Fruit fly (Drosophila melanogaster) whole organism, embryonic: ENCODE data around the gene RabGGTa.

Experiments used
- Ada2b ChIP-seq: fragments of 200-800 bp; sonication (Bioruptor generic); IDR thresholded peaks from 2 replicates; pipeline ENCODE4 v1.3.6; 2022; ENCODE audit warnings: missing biosample characterization, missing genetic modification characterization
- CG10267 ChIP-seq: fragments of 200-800 bp; sonication (Bioruptor generic); optimal IDR thresholded peaks from 2 replicates; lab custom pipeline; 2018; ENCODE audit warnings: missing biosample characterization, mild to moderate bottlenecking, missing genetic modification characterization, moderate library complexity
- CG10431 ChIP-seq: fragments of 200-800 bp; sonication (Bioruptor generic); optimal IDR thresholded peaks from 3 replicates; lab custom pipeline; 2018; ENCODE audit warnings: missing biosample characterization, mild to moderate bottlenecking, missing genetic modification characterization
- CG11398 ChIP-seq: fragments of 200-800 bp; sonication (Bioruptor generic); optimal IDR thresholded peaks from 2 replicates; lab custom pipeline; 2016; ENCODE audit warnings: missing biosample characterization, missing genetic modification characterization
- CG12942 ChIP-seq: fragments of 200-800 bp; sonication (Bioruptor generic); optimal IDR thresholded peaks from 3 replicates; lab custom pipeline; 2016; ENCODE audit warnings: missing biosample characterization, missing genetic modification characterization
- CG13296 ChIP-seq: fragments of 200-800 bp; sonication (Bioruptor generic); optimal IDR thresholded peaks from 3 replicates; lab custom pipeline; 2018; ENCODE audit warnings: missing biosample characterization, mild to moderate bottlenecking, missing genetic modification characterization
- CG13894 ChIP-seq: fragments of 200-800 bp; sonication (Bioruptor generic); optimal IDR thresholded peaks from 3 replicates; lab custom pipeline; 2018; ENCODE audit warnings: missing biosample characterization, mild to moderate bottlenecking, missing genetic modification characterization, moderate library complexity
- CG14050 ChIP-seq: fragments of 200-800 bp; sonication (Bioruptor generic); IDR thresholded peaks from 3 replicates; pipeline ENCODE4 v1.3.6; 2022; ENCODE audit warnings: missing biosample characterization, missing genetic modification characterization
- CG15073 ChIP-seq: fragments of 200-800 bp; sonication (Bioruptor generic); optimal IDR thresholded peaks from 2 replicates; lab custom pipeline; 2016; ENCODE audit warnings: missing biosample characterization, missing genetic modification characterization
- CG1529 ChIP-seq: fragments of 200-800 bp; sonication (Bioruptor generic); optimal IDR thresholded peaks from 3 replicates; lab custom pipeline; 2018; ENCODE audit warnings: missing biosample characterization, missing genetic modification characterization
- CG15601 ChIP-seq: fragments of 200-800 bp; sonication (Bioruptor generic); optimal IDR thresholded peaks from 3 replicates; lab custom pipeline; 2019; ENCODE audit warnings: missing biosample characterization, mild to moderate bottlenecking, missing genetic modification characterization, moderate library complexity
- CG17186 ChIP-seq: fragments of 200-800 bp; sonication (Bioruptor generic); optimal IDR thresholded peaks from 3 replicates; lab custom pipeline; 2017; ENCODE audit warnings: missing biosample characterization, missing genetic modification reagents, missing genetic modification characterization
- CG2199 ChIP-seq: fragments of 200-800 bp; sonication (Bioruptor generic); IDR thresholded peaks from 3 replicates; pipeline ENCODE4 v1.3.6; 2022; ENCODE audit warnings: missing biosample characterization, missing genetic modification characterization
- CG3163 ChIP-seq: fragments of 200-800 bp; sonication (Bioruptor generic); optimal IDR thresholded peaks from 3 replicates; lab custom pipeline; 2016; ENCODE audit warnings: missing biosample characterization, missing genetic modification characterization
- CG3281 ChIP-seq: fragments of 200-800 bp; sonication (Bioruptor generic); optimal IDR thresholded peaks from 3 replicates; lab custom pipeline; 2017; ENCODE audit warnings: missing biosample characterization, mild to moderate bottlenecking, missing genetic modification characterization
- CG34224 ChIP-seq: fragments of 200-800 bp; sonication (Bioruptor generic); IDR thresholded peaks from 3 replicates; pipeline ENCODE4 v1.3.6; 2022; ENCODE audit warnings: missing biosample characterization, missing genetic modification characterization; ENCODE audit not compliant: partially characterized antibody
- CG6654 ChIP-seq: fragments of 200-800 bp; sonication (Bioruptor generic); optimal IDR thresholded peaks from 2 replicates; lab custom pipeline; 2017; ENCODE audit warnings: missing biosample characterization, mild to moderate bottlenecking, missing genetic modification characterization
- CG7357 ChIP-seq: fragments of 200-800 bp; sonication (Bioruptor generic); IDR thresholded peaks from 3 replicates; pipeline ENCODE4 v1.3.6; 2022; ENCODE audit warnings: missing biosample characterization, missing genetic modification characterization
- CG8765 ChIP-seq: fragments of 200-800 bp; sonication (Bioruptor generic); IDR thresholded peaks from 2 replicates; pipeline ENCODE4 v1.3.6; 2022; ENCODE audit warnings: missing biosample characterization, missing genetic modification characterization
- CG9817 ChIP-seq: fragments of 200-800 bp; sonication (Bioruptor generic); optimal IDR thresholded peaks from 2 replicates; lab custom pipeline; 2018; ENCODE audit warnings: missing biosample characterization, mild to moderate bottlenecking, missing genetic modification characterization, moderate library complexity
- CHES-1-like ChIP-seq: fragments of 200-800 bp; sonication (Bioruptor generic); optimal IDR thresholded peaks from 2 replicates; lab custom pipeline; 2016; ENCODE audit warnings: missing biosample characterization, missing genetic modification characterization
- Elba2 ChIP-seq: fragments of 200-800 bp; sonication (Bioruptor generic); optimal IDR thresholded peaks from 3 replicates; lab custom pipeline; 2016; ENCODE audit warnings: missing biosample characterization, missing genetic modification characterization
- Ets97D ChIP-seq: fragments of 200-800 bp; sonication (Bioruptor generic); optimal IDR thresholded peaks from 3 replicates; lab custom pipeline; 2016; ENCODE audit warnings: missing biosample characterization, missing genetic modification characterization
- Hmr ChIP-seq: fragments of 200-800 bp; sonication (Bioruptor generic); optimal IDR thresholded peaks from 3 replicates; lab custom pipeline; 2017; ENCODE audit warnings: mild to moderate bottlenecking, missing biosample characterization, missing genetic modification reagents, missing genetic modification characterization
- Hmx ChIP-seq: fragments of 200-800 bp; sonication (Bioruptor generic); optimal IDR thresholded peaks from 2 replicates; lab custom pipeline; 2016; ENCODE audit warnings: missing biosample characterization, missing genetic modification characterization
- Kr ChIP-seq: fragments of 200-800 bp; sonication (Bioruptor generic); optimal IDR thresholded peaks from 2 replicates; lab custom pipeline; 2017; ENCODE audit warnings: missing biosample characterization, mild to moderate bottlenecking, missing genetic modification characterization
- Myb ChIP-seq: fragments of 200-800 bp; sonication (Bioruptor generic); optimal IDR thresholded peaks from 2 replicates; lab custom pipeline; 2016; ENCODE audit warnings: missing biosample characterization, missing genetic modification characterization
- NC2α ChIP-seq: fragments of 200-800 bp; sonication (Bioruptor generic); optimal IDR thresholded peaks from 2 replicates; lab custom pipeline; 2016; ENCODE audit warnings: missing biosample characterization, missing genetic modification characterization
- Oaz ChIP-seq: fragments of 200-800 bp; sonication (Bioruptor generic); IDR thresholded peaks from 2 replicates; pipeline ENCODE4 v1.3.6; 2022; ENCODE audit warnings: missing biosample characterization, missing genetic modification characterization
- Opbp ChIP-seq: fragments of 200-800 bp; sonication (Bioruptor generic); IDR thresholded peaks from 3 replicates; pipeline ENCODE4 v1.3.6; 2022; ENCODE audit warnings: missing biosample characterization, missing genetic modification characterization; ENCODE audit not compliant: partially characterized antibody
- Poxn ChIP-seq: fragments of 200-800 bp; sonication (Bioruptor generic); IDR thresholded peaks from 2 replicates; pipeline ENCODE4 v1.3.6; 2022; ENCODE audit warnings: missing biosample characterization, missing genetic modification characterization
- Sox102F ChIP-seq: fragments of 200-800 bp; sonication (Bioruptor generic); optimal IDR thresholded peaks from 2 replicates; lab custom pipeline; 2018; ENCODE audit warnings: missing biosample characterization, mild to moderate bottlenecking, missing genetic modification characterization, moderate library complexity
- YL-1 ChIP-seq: fragments of 200-800 bp; sonication (Bioruptor generic); optimal IDR thresholded peaks from 3 replicates; lab custom pipeline; 2017; ENCODE audit warnings: missing biosample characterization, mild to moderate bottlenecking, missing genetic modification characterization
- ato ChIP-seq: fragments of 200-800 bp; sonication (Bioruptor generic); IDR thresholded peaks from 2 replicates; pipeline ENCODE4 v1.3.6; 2022; ENCODE audit warnings: missing biosample characterization, missing genetic modification characterization; ENCODE audit not compliant: partially characterized antibody
- bbx ChIP-seq: fragments of 200-800 bp; sonication (Bioruptor generic); IDR thresholded peaks from 2 replicates; pipeline ENCODE4 v1.3.6; 2022; ENCODE audit warnings: missing biosample characterization, missing genetic modification characterization; ENCODE audit not compliant: partially characterized antibody
- bcd ChIP-seq: fragments of 200-800 bp; sonication (Bioruptor generic); optimal IDR thresholded peaks from 2 replicates; lab custom pipeline; 2017; ENCODE audit warnings: missing biosample characterization, mild to moderate bottlenecking, missing genetic modification characterization
- crol ChIP-seq: fragments of 200-800 bp; sonication (Bioruptor generic); IDR thresholded peaks from 2 replicates; pipeline ENCODE4 v1.3.6; 2022; ENCODE audit warnings: missing biosample characterization, missing genetic modification characterization
- dmrt99B ChIP-seq: fragments of 200-800 bp; sonication (Bioruptor generic); optimal IDR thresholded peaks from 2 replicates; lab custom pipeline; 2018; ENCODE audit warnings: missing biosample characterization, mild to moderate bottlenecking, missing genetic modification characterization, moderate library complexity
- eve ChIP-seq, 2 experiments: fragments of >200 bp; optimal IDR thresholded peaks; 2 replicates each; lab custom pipeline; 2017; ENCODE audit warnings: missing biosample characterization in 2 of 2, missing genetic modification characterization in 2 of 2
- ewg ChIP-seq: fragments of 200-800 bp; sonication (Bioruptor generic); optimal IDR thresholded peaks from 3 replicates; lab custom pipeline; 2017; ENCODE audit warnings: mild to moderate bottlenecking, missing biosample characterization, missing genetic modification reagents, missing genetic modification characterization
- fd102C ChIP-seq: fragments of 200-800 bp; sonication (Bioruptor generic); optimal IDR thresholded peaks from 2 replicates; lab custom pipeline; 2018; ENCODE audit warnings: missing biosample characterization, mild to moderate bottlenecking, missing genetic modification characterization, moderate library complexity
- grau ChIP-seq: fragments of 200-800 bp; optimal IDR thresholded peaks from 3 replicates; lab custom pipeline; 2019; ENCODE audit warnings: missing biosample characterization, mild to moderate bottlenecking, missing genetic modification characterization, moderate library complexity
- gsb ChIP-seq: fragments of 200-800 bp; sonication (Bioruptor generic); IDR thresholded peaks from 2 replicates; pipeline ENCODE4 v1.3.6; 2022; ENCODE audit warnings: missing biosample characterization, missing genetic modification characterization
- ham ChIP-seq: fragments of 200-800 bp; sonication (Bioruptor generic); IDR thresholded peaks from 2 replicates; pipeline ENCODE4 v1.3.6; 2022; ENCODE audit warnings: missing biosample characterization, missing genetic modification characterization
- nmo ChIP-seq: fragments of 200-800 bp; sonication (Bioruptor generic); optimal IDR thresholded peaks from 2 replicates; lab custom pipeline; 2018; ENCODE audit warnings: missing biosample characterization, mild to moderate bottlenecking, missing genetic modification characterization, moderate library complexity
- nom ChIP-seq: fragments of 200-800 bp; sonication (Bioruptor generic); optimal IDR thresholded peaks from 2 replicates; lab custom pipeline; 2017; ENCODE audit warnings: missing biosample characterization, missing genetic modification characterization, mild to moderate bottlenecking, moderate library complexity, missing genetic modification reagents
- otp ChIP-seq: fragments of 200-800 bp; sonication (Bioruptor generic); IDR thresholded peaks from 3 replicates; pipeline ENCODE4, ENCODE4 v1.3.6; 2022; ENCODE audit warnings: missing biosample characterization, missing genetic modification characterization
- sqz ChIP-seq: fragments of 200-800 bp; sonication (Bioruptor generic); optimal IDR thresholded peaks from 3 replicates; lab custom pipeline; 2018; ENCODE audit warnings: missing biosample characterization, mild to moderate bottlenecking, missing genetic modification characterization
- vfl ChIP-seq: fragments of 200-800 bp; sonication (Bioruptor generic); optimal IDR thresholded peaks from 2 replicates; lab custom pipeline; 2016; ENCODE audit warnings: missing biosample characterization, missing genetic modification characterization

Gene RabGGTa

dm6 chr3R:5112814-5113486, 14.9 kb upstream of the RabGGTa start (continued):
- TF ChIP-seq fd102C (peak; percentile 98), CG6654 (GFP tag; lab: Kevin White, UChicago) (peak; percentile 89), CG13296 (GFP tag; lab: Kevin White, UChicago) (peak; percentile 26), Hmx (GFP tag; lab: Kevin White, UChicago) (peak; percentile 25), nmo (GFP tag; lab: Kevin White, UChicago) (peak; percentile 99), CG3281 (peak; percentile 51), Oaz (GFP tag; lab: Robert Waterston, UW) (peak; percentile 53; the same call in 1 of the 2 replicates), sqz (GFP tag; lab: Kevin White, UChicago) (peak; percentile 93), Opbp (GFP tag; lab: Robert Waterston, UW) (no peak), ato (GFP tag; lab: Robert Waterston, UW) (no peak), NC2α (GFP tag; lab: Kevin White, UChicago) (peak; percentile 97), vfl (GFP tag; lab: Kevin White, UChicago) (peak; percentile 72), Ada2b (GFP tag; lab: Robert Waterston, UW) (peak; percentile 74), CG12942 (GFP tag; lab: Kevin White, UChicago) (peak; percentile 96), Myb (GFP tag; lab: Kevin White, UChicago) (peak; percentile 83), crol (GFP tag; lab: Robert Waterston, UW) (peak; percentile 72), eve (GFP tag; optimal IDR thresholded peaks at IDR 0.05; lab: Kevin White, UChicago) (peak; percentile 90 to 98), CG8765 (GFP tag; lab: Robert Waterston, UW) (peak; percentile 97), grau (peak; percentile 94), Ets97D (GFP tag; lab: Kevin White, UChicago) (peak; percentile 85), CG10267 (peak; percentile 97), CHES-1-like (GFP tag; lab: Kevin White, UChicago) (peak; percentile 97), Hmr (GFP tag; lab: Kevin White, UChicago) (peak; percentile 67), CG3163 (GFP tag; lab: Kevin White, UChicago) (peak; percentile 83), CG15601 (peak; percentile 97), nom (GFP tag; lab: Kevin White, UChicago) (peak; percentile 91), Kr (GFP tag; lab: Kevin White, UChicago) (peak; percentile 95), otp (GFP tag; lab: Robert Waterston, UW) (peak; percentile 98), CG10431 (peak; percentile 91), bcd (GFP tag; lab: Kevin White, UChicago) (peak; percentile 93), YL-1 (GFP tag; lab: Kevin White, UChicago) (peak; percentile 85), CG9817 (tag; lab: Kevin White, UChicago) (peak; percentile 41), CG14050 (GFP tag; lab: Robert Waterston, UW) (peak; percentile 88), CG11398 (GFP tag; lab: Kevin White, UChicago) (peak; percentile 98), CG13894 (tag; lab: Kevin White, UChicago) (no peak), CG17186 (GFP tag; lab: Kevin White, UChicago) (peak; percentile 97), gsb (GFP tag; lab: Robert Waterston, UW) (peak; percentile 54), CG15073 (peak; percentile 88), CG2199 (GFP tag; lab: Robert Waterston, UW) (peak; percentile 99), ewg (GFP tag; lab: Kevin White, UChicago) (peak; percentile 97), CG34224 (GFP tag; lab: Robert Waterston, UW) (no peak), Sox102F (GFP tag; lab: Kevin White, UChicago) (peak; percentile 99), Poxn (GFP tag; lab: Robert Waterston, UW) (no peak), ham (no peak), bbx (GFP tag; lab: Robert Waterston, UW) (no peak), CG7357 (GFP tag; lab: Robert Waterston, UW) (peak; percentile 86), dmrt99B (peak; percentile 98), Elba2 (GFP tag; lab: Kevin White, UChicago) (peak; percentile 95), CG1529 (GFP tag; lab: Kevin White, UChicago) (peak; percentile 99)
